Fruit fly (Drosophila melanogaster): ENCODE results near the gene CAH1.

Gene CAH1

dm6 chr2L:13803032-13803661 is at the start of gene CAH1:
CAH1 (plus strand) TSS chr2L:13803626.
- TF ChIP-seq pad (GFP tag; optimal IDR thresholded peaks at IDR 0.05) (no peak), Clk (GFP tag; optimal IDR thresholded peaks at IDR 0.05) (no peak), Mnt (GFP tag; optimal IDR thresholded peaks at IDR 0.05) (peak; percentile 11), toe (GFP tag; optimal IDR thresholded peaks at IDR 0.05) (no peak), Crg-1 (GFP tag; optimal IDR thresholded peaks at IDR 0.05) (no peak), CG7045 (GFP tag; optimal IDR thresholded peaks at IDR 0.05) (no peak), tj (GFP tag; optimal IDR thresholded peaks at IDR 0.05) (peak; percentile 32), CG5204 (GFP tag; optimal IDR thresholded peaks at IDR 0.05) (no peak), CG33017 (tag; optimal IDR thresholded peaks at IDR 0.05) (peak; percentile 1), kay (GFP tag; ENCODE audit: borderline replicate concordance) (no peak), CG14711 (tag; optimal IDR thresholded peaks at IDR 0.05) (no peak), CG7101 (tag; optimal IDR thresholded peaks at IDR 0.05) (no peak), Hr96 (GFP tag; optimal IDR thresholded peaks at IDR 0.05) (no peak), bab1 (GFP tag; optimal IDR thresholded peaks at IDR 0.05) (no peak), CG12768 (GFP tag; optimal IDR thresholded peaks at IDR 0.05) (peak; percentile 70), CG1620 (GFP tag; optimal IDR thresholded peaks at IDR 0.05) (no peak), ovo (GFP tag; optimal IDR thresholded peaks at IDR 0.05) (peak; percentile 23), cic (GFP tag; optimal IDR thresholded peaks at IDR 0.05) (peak; percentile 52), cnc (optimal IDR thresholded peaks at IDR 0.05) (peak in 1 of 2 experiments; percentile 37), CG11617 (GFP tag; optimal IDR thresholded peaks at IDR 0.05) (no peak)

- no peak for TF ChIP-seq tj (GFP tag; optimal IDR thresholded peaks at IDR 0.05)
- TF ChIP-seq CG5204 (GFP tag; optimal IDR thresholded peaks at IDR 0.05), result no peak
- TF ChIP-seq cic (GFP tag; optimal IDR thresholded peaks at IDR 0.05), result no peak
- TF ChIP-seq CG12768 (GFP tag; optimal IDR thresholded peaks at IDR 0.05), result no peak
- TF ChIP-seq Crg-1 (GFP tag; optimal IDR thresholded peaks at IDR 0.05), result no peak
- TF ChIP-seq CG14711 (tag; optimal IDR thresholded peaks at IDR 0.05), result no peak
- no peak for TF ChIP-seq ovo (GFP tag; optimal IDR thresholded peaks at IDR 0.05)
- TF ChIP-seq pad (GFP tag; optimal IDR thresholded peaks at IDR 0.05), result no peak
- TF ChIP-seq CG11617 (GFP tag; optimal IDR thresholded peaks at IDR 0.05), result no peak
- no peak for TF ChIP-seq bab1 (GFP tag; optimal IDR thresholded peaks at IDR 0.05)
- TF ChIP-seq CG7101 (tag; optimal IDR thresholded peaks at IDR 0.05), result no peak
- TF ChIP-seq Clk (GFP tag; optimal IDR thresholded peaks at IDR 0.05), result no peak
- TF ChIP-seq Mnt (GFP tag; optimal IDR thresholded peaks at IDR 0.05), result no peak
- TF ChIP-seq Hr96 (GFP tag; optimal IDR thresholded peaks at IDR 0.05), result no peak
- TF ChIP-seq cnc (optimal IDR thresholded peaks at IDR 0.05), result no peak
- TF ChIP-seq CG1620 (GFP tag; optimal IDR thresholded peaks at IDR 0.05), result no peak
- no peak for TF ChIP-seq CG33017 (tag; optimal IDR thresholded peaks at IDR 0.05)
- TF ChIP-seq CG7045 (GFP tag; optimal IDR thresholded peaks at IDR 0.05), result no peak
- TF ChIP-seq toe (GFP tag; optimal IDR thresholded peaks at IDR 0.05), result no peak
- TF ChIP-seq kay (GFP tag; ENCODE audit: borderline replicate concordance), result no peak
Measured at dm6 chr2L:13763144-13763543, 40.3 kb upstream of the CAH1 start.

- no peak for TF ChIP-seq CG33017 (tag; optimal IDR thresholded peaks at IDR 0.05)
- TF ChIP-seq bab1 (GFP tag; optimal IDR thresholded peaks at IDR 0.05), result peak; percentile 59
Measured at dm6 chr2L:13770884-13771283, 32.5 kb upstream of the CAH1 start.

dm6 chr2L:13773697-13774096 is 29.7 kb upstream of the CAH1 start, which contains the start of gene CG43376:
CG43376 (plus strand) TSS chr2L:13773997.
- no peak for TF ChIP-seq toe (GFP tag; optimal IDR thresholded peaks at IDR 0.05)

dm6 chr2L:13776928-13777686 is 26.3 kb upstream of the CAH1 start:
- no peak for TF ChIP-seq CG12768 (GFP tag; optimal IDR thresholded peaks at IDR 0.05)
- TF ChIP-seq cnc (optimal IDR thresholded peaks at IDR 0.05), result no peak
- no peak for TF ChIP-seq tj (GFP tag; optimal IDR thresholded peaks at IDR 0.05)
- TF ChIP-seq ovo (GFP tag; optimal IDR thresholded peaks at IDR 0.05), result no peak
- TF ChIP-seq Crg-1 (GFP tag; optimal IDR thresholded peaks at IDR 0.05), result no peak
- TF ChIP-seq Hr96 (GFP tag; optimal IDR thresholded peaks at IDR 0.05), result no peak
- no peak for TF ChIP-seq CG1620 (GFP tag; optimal IDR thresholded peaks at IDR 0.05)
- no peak for TF ChIP-seq Clk (GFP tag; optimal IDR thresholded peaks at IDR 0.05)
- no peak for TF ChIP-seq CG7101 (tag; optimal IDR thresholded peaks at IDR 0.05)
- TF ChIP-seq CG11617 (GFP tag; optimal IDR thresholded peaks at IDR 0.05), result no peak
- no peak for TF ChIP-seq cic (GFP tag; optimal IDR thresholded peaks at IDR 0.05)
- TF ChIP-seq Mnt (GFP tag; optimal IDR thresholded peaks at IDR 0.05), result no peak
- no peak for TF ChIP-seq CG5204 (GFP tag; optimal IDR thresholded peaks at IDR 0.05)
- TF ChIP-seq kay (GFP tag; ENCODE audit: borderline replicate concordance), result no peak

dm6 chr2L:13778648-13779047 is 24.8 kb upstream of the CAH1 start:
- TF ChIP-seq CG1620 (GFP tag; optimal IDR thresholded peaks at IDR 0.05), result no peak
- TF ChIP-seq CG33017 (tag; optimal IDR thresholded peaks at IDR 0.05), result peak; percentile 52
- TF ChIP-seq cic (GFP tag; optimal IDR thresholded peaks at IDR 0.05), result no peak
- TF ChIP-seq toe (GFP tag; optimal IDR thresholded peaks at IDR 0.05), result peak; percentile 23
- no peak for TF ChIP-seq pad (GFP tag; optimal IDR thresholded peaks at IDR 0.05)
- peak; percentile 60 for TF ChIP-seq CG5204 (GFP tag; optimal IDR thresholded peaks at IDR 0.05)
- no peak for TF ChIP-seq Crg-1 (GFP tag; optimal IDR thresholded peaks at IDR 0.05)
- peak; percentile 22 for TF ChIP-seq CG11617 (GFP tag; optimal IDR thresholded peaks at IDR 0.05)
- no peak for TF ChIP-seq cnc (optimal IDR thresholded peaks at IDR 0.05)
- TF ChIP-seq kay (GFP tag; ENCODE audit: borderline replicate concordance), result no peak
- TF ChIP-seq CG7101 (tag; optimal IDR thresholded peaks at IDR 0.05), result peak; percentile 53
- TF ChIP-seq CG14711 (tag; optimal IDR thresholded peaks at IDR 0.05), result peak; percentile 1
- no peak for TF ChIP-seq Mnt (GFP tag; optimal IDR thresholded peaks at IDR 0.05)
- no peak for TF ChIP-seq ovo (GFP tag; optimal IDR thresholded peaks at IDR 0.05)
- TF ChIP-seq Clk (GFP tag; optimal IDR thresholded peaks at IDR 0.05), result no peak
- peak; percentile 17 for TF ChIP-seq Hr96 (GFP tag; optimal IDR thresholded peaks at IDR 0.05)
- TF ChIP-seq CG7045 (GFP tag; optimal IDR thresholded peaks at IDR 0.05), result peak; percentile 75
- peak; percentile 10 for TF ChIP-seq tj (GFP tag; optimal IDR thresholded peaks at IDR 0.05)
- peak; percentile 15 for TF ChIP-seq bab1 (GFP tag; optimal IDR thresholded peaks at IDR 0.05)
- no peak for TF ChIP-seq CG12768 (GFP tag; optimal IDR thresholded peaks at IDR 0.05)

Data from whole organism, adult.